Worm (Caenorhabditis elegans) whole organism, late embryonic: Measurements from ENCODE around the gene vti-1.

ENCODE experiments used
- ama-1 ChIP-seq: fragments of 150-350 bp; optimal IDR thresholded peaks from 2 replicates; lab custom pipeline; 2014
- ceh-22 ChIP-seq: sonication (generic microtip); optimal IDR thresholded peaks from 2 replicates; lab custom pipeline; 2017; ENCODE audit warnings: missing biosample characterization, missing genetic modification characterization
- ceh-45 ChIP-seq: fragments of 200-800 bp; sonication (Bioruptor generic); IDR thresholded peaks from 2 replicates; pipeline ENCODE4 v1.3.6; 2022; ENCODE audit warnings: missing genetic modification reagents, missing genetic modification characterization, missing compliant biosample characterization
- elt-2 ChIP-seq: sonication (generic microtip); optimal IDR thresholded peaks from 2 replicates; lab custom pipeline; 2016; ENCODE audit warnings: missing genetic modification reagents, missing genetic modification characterization, missing compliant biosample characterization
- eyg-1 ChIP-seq: sonication (generic microtip); optimal IDR thresholded peaks from 2 replicates; lab custom pipeline; 2016; ENCODE audit warnings: missing genotype, missing genetic modification characterization, missing compliant biosample characterization
- gmeb-2 ChIP-seq: sonication (generic microtip); optimal IDR thresholded peaks from 2 replicates; lab custom pipeline; 2016; ENCODE audit warnings: missing genetic modification characterization, inconsistent platforms, missing compliant biosample characterization
- hlh-30 ChIP-seq: sonication (generic microtip); optimal IDR thresholded peaks from 2 replicates; lab custom pipeline; 2017; ENCODE audit warnings: antibody characterized with exemption, missing genetic modification characterization, missing compliant biosample characterization; ENCODE audit not compliant: insufficient read depth
- lin-11 ChIP-seq: fragments of 200-800 bp; sonication (Bioruptor generic); optimal IDR thresholded peaks from 2 replicates; lab custom pipeline; 2018; ENCODE audit warnings: mild to moderate bottlenecking, missing genetic modification characterization, missing compliant biosample characterization
- nhr-11 ChIP-seq: fragments of 150-350 bp; optimal IDR thresholded peaks from 2 replicates; lab custom pipeline; 2014; ENCODE audit warnings: missing biosample characterization, missing genetic modification characterization
- pha-4 ChIP-seq: fragments of 150-350 bp; optimal IDR thresholded peaks from 2 replicates; lab custom pipeline; 2018; ENCODE audit warnings: missing biosample characterization, missing genetic modification reagents, missing genetic modification characterization
- sox-2 ChIP-seq: fragments of 200-800 bp; sonication (Bioruptor generic); IDR thresholded peaks from 2 replicates; pipeline ENCODE4 v1.3.6; 2022; ENCODE audit warnings: missing genetic modification reagents, missing genetic modification characterization, missing compliant biosample characterization
- sox-4 ChIP-seq: sonication (generic microtip); optimal IDR thresholded peaks from 2 replicates; lab custom pipeline; 2017; ENCODE audit warnings: mild to moderate bottlenecking, missing genetic modification characterization, inconsistent platforms, missing compliant biosample characterization
- unc-3 ChIP-seq, 2 experiments: fragments of 200-800 bp in 1 of 2; sonication (Bioruptor generic) in 1 of 2; sonication (generic microtip) in 1 of 2; conservative IDR thresholded peaks in 1 of 2; optimal IDR thresholded peaks in 1 of 2; 2 replicates each; pipeline versions ENCODE4 v1.3.6 to Lab custom; 2016 to 2022; ENCODE audit warnings: missing compliant biosample characterization in 2 of 2, missing genetic modification characterization in 2 of 2, missing genetic modification reagents in 1 of 2
- zip-5 ChIP-seq: sonication (generic microtip); optimal IDR thresholded peaks from 2 replicates; lab custom pipeline; 2016; ENCODE audit warnings: missing genetic modification characterization, missing compliant biosample characterization

DNA sequence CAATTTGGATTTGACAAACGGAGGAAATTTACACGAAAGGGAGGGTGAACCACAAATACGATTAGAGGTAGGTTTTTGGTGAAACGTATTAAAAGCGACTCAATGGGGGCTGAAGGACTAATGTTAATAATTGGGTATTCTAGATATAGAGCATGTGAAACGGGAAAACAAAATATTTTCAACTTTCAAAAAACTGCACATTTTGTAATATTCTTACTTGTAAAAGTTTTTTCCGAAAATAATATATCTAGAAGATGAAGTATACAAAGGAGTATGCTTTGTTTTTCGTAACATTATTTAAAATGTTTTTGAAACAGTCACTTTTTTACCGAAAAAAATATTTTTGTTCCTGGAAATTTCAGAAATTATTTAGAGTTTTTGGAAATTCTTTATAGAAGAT is 24.5 kb downstream of the vti-1 start:
- TF ChIP-seq ceh-45 (GFP tag; lab: Robert Waterston, UW) (no peak), eyg-1 (tag; lab: Kevin White, UChicago) (no peak), gmeb-2 (tag; lab: Kevin White, UChicago) (no peak), nhr-11 (tag; lab: Kevin White, UChicago) (no peak), pha-4 (tag; lab: Kevin White, UChicago) (no peak), unc-3 (GFP tag; conservative IDR thresholded peaks at IDR 0.05; lab: Robert Waterston, UW) (no peak), unc-3 (tag; optimal IDR thresholded peaks at IDR 0.05; lab: Kevin White, UChicago) (no peak), sox-2 (GFP tag; lab: Robert Waterston, UW) (no peak), zip-5 (tag; lab: Kevin White, UChicago) (no peak), elt-2 (tag; lab: Kevin White, UChicago) (no peak), ama-1 (lab: Kevin White, UChicago) (no peak), ceh-22 (tag; lab: Kevin White, UChicago) (no peak), lin-11 (tag; lab: Kevin White, UChicago) (no peak), hlh-30 (tag; lab: Kevin White, UChicago) (no peak), sox-4 (tag; lab: Kevin White, UChicago) (no peak)
